Fruit fly (Drosophila melanogaster) whole organism, embryonic: ENCODE measurements around the gene CecA1.

Source experiments
- Abd-B ChIP-seq: fragments of 200-800 bp; sonication (Bioruptor generic); optimal IDR thresholded peaks from 2 replicates; lab custom pipeline; 2018; ENCODE audit warnings: missing biosample characterization, mild to moderate bottlenecking, missing genetic modification characterization, moderate library complexity
- BtbVII ChIP-seq: fragments of 200-800 bp; sonication (Bioruptor generic); optimal IDR thresholded peaks from 3 replicates; lab custom pipeline; 2017; ENCODE audit warnings: missing biosample characterization, mild to moderate bottlenecking, missing genetic modification characterization
- CG10462 ChIP-seq: fragments of 200-800 bp; sonication (Bioruptor generic); optimal IDR thresholded peaks from 2 replicates; lab custom pipeline; 2016; ENCODE audit warnings: missing biosample characterization, missing genetic modification characterization
- CG10565 ChIP-seq: fragments of 200-800 bp; sonication (Bioruptor generic); optimal IDR thresholded peaks from 3 replicates; lab custom pipeline; 2016; ENCODE audit warnings: missing biosample characterization, mild to moderate bottlenecking, missing genetic modification characterization
- CG10979 ChIP-seq: fragments of 200-800 bp; sonication (Bioruptor generic); optimal IDR thresholded peaks from 2 replicates; lab custom pipeline; 2018; ENCODE audit warnings: missing biosample characterization, mild to moderate bottlenecking, missing genetic modification characterization, moderate library complexity
- CG11398 ChIP-seq: fragments of 200-800 bp; sonication (Bioruptor generic); optimal IDR thresholded peaks from 2 replicates; lab custom pipeline; 2016; ENCODE audit warnings: missing biosample characterization, missing genetic modification characterization
- CG1233 ChIP-seq: fragments of 200-800 bp; sonication (Bioruptor generic); optimal IDR thresholded peaks from 4 replicates; lab custom pipeline; 2018; ENCODE audit warnings: missing biosample characterization, mild to moderate bottlenecking, missing genetic modification characterization
- CG12391 ChIP-seq: fragments of 200-800 bp; sonication (Bioruptor generic); optimal IDR thresholded peaks from 3 replicates; lab custom pipeline; 2018; ENCODE audit warnings: missing biosample characterization, mild to moderate bottlenecking, missing genetic modification characterization, moderate library complexity
- CG13894 ChIP-seq: fragments of 200-800 bp; sonication (Bioruptor generic); optimal IDR thresholded peaks from 3 replicates; lab custom pipeline; 2018; ENCODE audit warnings: missing biosample characterization, mild to moderate bottlenecking, missing genetic modification characterization, moderate library complexity
- CG14441 ChIP-seq: fragments of 200-800 bp; sonication (Bioruptor generic); IDR thresholded peaks from 2 replicates; pipeline ENCODE4 v1.3.6; 2022; ENCODE audit warnings: missing biosample characterization, missing genetic modification characterization
- CG14667 ChIP-seq: fragments of 200-800 bp; sonication (Bioruptor generic); IDR thresholded peaks from 2 replicates; pipeline ENCODE4 v1.3.6; 2022; ENCODE audit warnings: missing biosample characterization, missing genetic modification characterization
- CG1603 ChIP-seq: fragments of 200-800 bp; sonication (Bioruptor generic); optimal IDR thresholded peaks from 2 replicates; lab custom pipeline; 2019; ENCODE audit warnings: missing biosample characterization, mild to moderate bottlenecking, missing genetic modification characterization, moderate library complexity
- CG16815 ChIP-seq: fragments of 200-800 bp; sonication (Bioruptor generic); optimal IDR thresholded peaks from 3 replicates; lab custom pipeline; 2017; ENCODE audit warnings: missing biosample characterization, mild to moderate bottlenecking, missing genetic modification characterization
- CG18764 ChIP-seq: fragments of 200-800 bp; sonication (Bioruptor generic); optimal IDR thresholded peaks from 3 replicates; lab custom pipeline; 2016; ENCODE audit warnings: missing biosample characterization, missing genetic modification characterization
- CG2712 ChIP-seq: fragments of 200-800 bp; optimal IDR thresholded peaks from 3 replicates; lab custom pipeline; 2019; ENCODE audit warnings: missing biosample characterization, mild to moderate bottlenecking, missing genetic modification characterization, moderate library complexity
- CG30020 ChIP-seq: fragments of 200-800 bp; optimal IDR thresholded peaks from 2 replicates; lab custom pipeline; 2019; ENCODE audit warnings: missing biosample characterization, mild to moderate bottlenecking, missing genetic modification characterization, moderate library complexity
- CG42726 ChIP-seq: fragments of 200-800 bp; sonication (Bioruptor generic); IDR thresholded peaks from 2 replicates; pipeline ENCODE4 v1.3.6; 2022; ENCODE audit warnings: missing biosample characterization, missing genetic modification characterization; ENCODE audit not compliant: partially characterized antibody
- CG4424 ChIP-seq: fragments of 200-800 bp; sonication (Bioruptor generic); optimal IDR thresholded peaks from 3 replicates; lab custom pipeline; 2016; ENCODE audit warnings: missing biosample characterization, missing genetic modification characterization
- CG4617 ChIP-seq: fragments of 200-800 bp; sonication (Bioruptor generic); optimal IDR thresholded peaks from 3 replicates; lab custom pipeline; 2016; ENCODE audit warnings: missing biosample characterization, missing genetic modification characterization, borderline replicate concordance
- CG6689 ChIP-seq: fragments of 200-800 bp; sonication (Bioruptor generic); IDR thresholded peaks from 2 replicates; pipeline ENCODE4 v1.3.6; 2022; ENCODE audit warnings: missing biosample characterization, missing genetic modification characterization
- CG7928 ChIP-seq: fragments of 200-800 bp; sonication (Bioruptor generic); optimal IDR thresholded peaks from 2 replicates; lab custom pipeline; 2017; ENCODE audit warnings: missing biosample characterization, mild to moderate bottlenecking, missing genetic modification characterization
- CG8359 ChIP-seq: fragments of 200-800 bp; sonication (Bioruptor generic); optimal IDR thresholded peaks from 2 replicates; lab custom pipeline; 2017; ENCODE audit warnings: missing biosample characterization, mild to moderate bottlenecking, missing genetic modification characterization, borderline replicate concordance
- CG9437 ChIP-seq: fragments of 200-800 bp; sonication (Bioruptor generic); optimal IDR thresholded peaks from 2 replicates; lab custom pipeline; 2018; ENCODE audit warnings: missing biosample characterization, mild to moderate bottlenecking, missing genetic modification characterization
- CG9817 ChIP-seq: fragments of 200-800 bp; sonication (Bioruptor generic); optimal IDR thresholded peaks from 2 replicates; lab custom pipeline; 2018; ENCODE audit warnings: missing biosample characterization, mild to moderate bottlenecking, missing genetic modification characterization, moderate library complexity
- H2.0 ChIP-seq: fragments of 200-800 bp; sonication (Bioruptor generic); IDR thresholded peaks from 2 replicates; pipeline ENCODE4 v1.3.6; 2022; ENCODE audit warnings: missing biosample characterization, missing genetic modification characterization
- HLH54F ChIP-seq: fragments of 200-800 bp; sonication (Bioruptor generic); optimal IDR thresholded peaks from 3 replicates; lab custom pipeline; 2016; ENCODE audit warnings: missing biosample characterization, missing genetic modification characterization
- Hmx ChIP-seq: fragments of 200-800 bp; sonication (Bioruptor generic); optimal IDR thresholded peaks from 2 replicates; lab custom pipeline; 2016; ENCODE audit warnings: missing biosample characterization, missing genetic modification characterization
- Sox102F ChIP-seq: fragments of 200-800 bp; sonication (Bioruptor generic); optimal IDR thresholded peaks from 2 replicates; lab custom pipeline; 2018; ENCODE audit warnings: missing biosample characterization, mild to moderate bottlenecking, missing genetic modification characterization, moderate library complexity
- abd-A ChIP-seq: fragments of 200-800 bp; sonication (Bioruptor generic); optimal IDR thresholded peaks from 3 replicates; lab custom pipeline; 2019; ENCODE audit warnings: missing biosample characterization, mild to moderate bottlenecking, missing genetic modification characterization, moderate library complexity
- az2 ChIP-seq: fragments of 200-800 bp; sonication (Bioruptor generic); optimal IDR thresholded peaks from 3 replicates; lab custom pipeline; 2016; ENCODE audit warnings: missing biosample characterization, missing genetic modification characterization
- bcd ChIP-seq: fragments of 200-800 bp; sonication (Bioruptor generic); optimal IDR thresholded peaks from 2 replicates; lab custom pipeline; 2017; ENCODE audit warnings: missing biosample characterization, mild to moderate bottlenecking, missing genetic modification characterization
- dan ChIP-seq: fragments of 200-800 bp; sonication (Bioruptor generic); IDR thresholded peaks from 2 replicates; pipeline ENCODE4 v1.3.6; 2022; ENCODE audit warnings: missing biosample characterization, missing genetic modification characterization
- disco-r ChIP-seq: fragments of 200-800 bp; sonication (Bioruptor generic); optimal IDR thresholded peaks from 2 replicates; lab custom pipeline; 2016; ENCODE audit warnings: missing biosample characterization, missing genetic modification characterization
- gcm ChIP-seq: fragments of 200-800 bp; sonication (Bioruptor generic); optimal IDR thresholded peaks from 2 replicates; lab custom pipeline; 2019; ENCODE audit warnings: missing biosample characterization, mild to moderate bottlenecking, missing genetic modification characterization, moderate library complexity
- grn ChIP-seq: fragments of 200-800 bp; sonication (Bioruptor generic); optimal IDR thresholded peaks from 3 replicates; lab custom pipeline; 2017; ENCODE audit warnings: missing biosample characterization, missing genetic modification characterization
- kay ChIP-seq: fragments of 200-800 bp; sonication (Bioruptor generic); optimal IDR thresholded peaks from 2 replicates; lab custom pipeline; 2016; ENCODE audit warnings: missing biosample characterization, missing genetic modification characterization
- mld ChIP-seq: fragments of 200-800 bp; sonication (Bioruptor generic); IDR thresholded peaks from 3 replicates; pipeline ENCODE4 v1.3.6; 2022; ENCODE audit warnings: missing biosample characterization, missing genetic modification characterization; ENCODE audit not compliant: partially characterized antibody
- nerfin-2 ChIP-seq: fragments of 200-800 bp; sonication (Bioruptor generic); IDR thresholded peaks from 2 replicates; pipeline ENCODE4 v1.3.6; 2022; ENCODE audit warnings: missing biosample characterization, missing genetic modification characterization; ENCODE audit not compliant: partially characterized antibody
- oc ChIP-seq: fragments of 200-800 bp; sonication (Bioruptor generic); optimal IDR thresholded peaks from 2 replicates; lab custom pipeline; 2018; ENCODE audit warnings: missing biosample characterization, mild to moderate bottlenecking, missing genetic modification characterization, moderate library complexity
- p53 ChIP-seq: fragments of 200-800 bp; sonication (Bioruptor generic); optimal IDR thresholded peaks from 2 replicates; lab custom pipeline; 2016; ENCODE audit warnings: missing biosample characterization, missing genetic modification characterization
- prd ChIP-seq, 3 experiments: fragments of >200 bp in 2 of 3; fragments of 200-800 bp in 1 of 3; sonication (Bioruptor generic) in 1 of 3; optimal IDR thresholded peaks in 2 of 3; IDR thresholded peaks in 1 of 3; 2 replicates in 2 of 3; 3 replicates in 1 of 3; pipeline versions ENCODE4 v1.3.6 to Lab custom; 2017 to 2022; ENCODE audit warnings: missing biosample characterization in 1 of 3, missing genetic modification characterization in 1 of 3
- pros ChIP-seq: fragments of 200-800 bp; sonication (Bioruptor generic); optimal IDR thresholded peaks from 3 replicates; lab custom pipeline; 2019; ENCODE audit warnings: missing biosample characterization, mild to moderate bottlenecking, missing genetic modification characterization, moderate library complexity
- row ChIP-seq: fragments of 200-800 bp; sonication (Bioruptor generic); IDR thresholded peaks from 3 replicates; pipeline ENCODE4 v1.3.6; 2022; ENCODE audit warnings: missing biosample characterization, missing genetic modification characterization
- schlank ChIP-seq: fragments of 200-800 bp; sonication (Bioruptor generic); optimal IDR thresholded peaks from 2 replicates; lab custom pipeline; 2018; ENCODE audit warnings: missing biosample characterization, mild to moderate bottlenecking, missing genetic modification characterization
- sqz ChIP-seq: fragments of 200-800 bp; sonication (Bioruptor generic); optimal IDR thresholded peaks from 3 replicates; lab custom pipeline; 2018; ENCODE audit warnings: missing biosample characterization, mild to moderate bottlenecking, missing genetic modification characterization
- stc ChIP-seq: fragments of 200-800 bp; sonication (Bioruptor generic); IDR thresholded peaks from 2 replicates; pipeline ENCODE4 v1.3.6; 2022; ENCODE audit warnings: missing biosample characterization, missing genetic modification characterization
- zen ChIP-seq: fragments of 200-800 bp; sonication (Bioruptor generic); optimal IDR thresholded peaks from 3 replicates; lab custom pipeline; 2018; ENCODE audit warnings: missing biosample characterization, mild to moderate bottlenecking, missing genetic modification characterization, moderate library complexity
- zfh1 ChIP-seq: fragments of 200-800 bp; sonication (Bioruptor generic); IDR thresholded peaks from 3 replicates; pipeline ENCODE4 v1.3.6; 2022; ENCODE audit warnings: missing biosample characterization, missing genetic modification characterization

The CecA1 gene

DNA sequence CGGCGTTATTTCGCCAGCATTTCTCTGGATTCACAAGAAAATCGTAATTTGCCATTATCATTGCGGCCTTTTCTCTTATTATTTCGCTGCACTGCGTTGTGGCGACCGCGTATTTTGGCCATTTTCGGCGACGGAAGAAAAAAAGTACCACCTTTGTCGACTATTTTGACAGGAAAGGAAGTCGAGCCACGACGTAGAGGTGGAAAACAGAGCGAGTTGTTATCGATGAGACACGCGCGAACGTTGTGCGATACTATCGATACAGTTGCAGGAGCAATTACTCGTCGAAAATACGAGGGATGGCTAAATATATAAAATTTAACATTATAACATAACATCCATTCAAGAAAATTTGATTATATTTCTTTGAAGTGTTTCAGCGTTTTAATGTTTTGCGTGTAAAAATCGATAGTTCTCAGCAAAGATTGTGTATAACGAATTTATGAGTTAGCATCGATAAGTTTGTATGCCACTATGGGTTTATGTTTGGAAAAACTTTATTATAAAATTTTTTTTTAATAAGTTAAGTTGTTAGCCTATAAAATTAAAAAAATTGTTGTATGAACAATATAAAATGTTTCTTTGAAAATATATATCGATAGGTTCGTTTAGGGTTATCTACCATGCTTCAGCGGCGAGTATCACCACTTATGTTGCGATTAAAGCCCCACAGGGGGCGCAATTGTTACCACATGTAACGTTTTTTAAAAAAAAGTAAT lies 1.7 kb upstream of the CecA1 start, which contains the start of gene RpS7:
TSS of gene RpS7 (minus strand) at position 255 of the 719 bp plus-strand sequence.
- TF ChIP-seq BtbVII (GFP tag; lab: Kevin White, UChicago): peak; percentile 84
- peak; percentile 78 for TF ChIP-seq CG4424 (GFP tag; lab: Kevin White, UChicago)
- no peak for TF ChIP-seq CG14667 (GFP tag; lab: Robert Waterston, UW)
- peak; percentile 73 for TF ChIP-seq CG1603
- peak; percentile 72 for TF ChIP-seq CG13894
- no peak for TF ChIP-seq Abd-B (GFP tag; lab: Kevin White, UChicago)
- TF ChIP-seq CG18764 (GFP tag; lab: Kevin White, UChicago): peak; percentile 28
- no peak for TF ChIP-seq zen (tag; lab: Kevin White, UChicago)
- peak; percentile 57 for TF ChIP-seq CG14441 (GFP tag; lab: Robert Waterston, UW)
- peak; percentile 80 for TF ChIP-seq CG1233 (GFP tag; lab: Kevin White, UChicago)
- no peak for TF ChIP-seq CG16815
- TF ChIP-seq mld (GFP tag; lab: Robert Waterston, UW): peak; percentile 89
- peak; percentile 95 for TF ChIP-seq nerfin-2 (GFP tag; lab: Robert Waterston, UW)
- TF ChIP-seq CG10462 (GFP tag; lab: Kevin White, UChicago): peak; percentile 15
- TF ChIP-seq HLH54F (GFP tag; lab: Kevin White, UChicago): peak; percentile 5
- no peak for TF ChIP-seq kay (GFP tag; lab: Kevin White, UChicago)
- peak; percentile 76 for TF ChIP-seq stc
- peak; percentile 56 for TF ChIP-seq CG9817 (tag; lab: Kevin White, UChicago)
- no peak for TF ChIP-seq CG10565 (GFP tag; lab: Kevin White, UChicago)
- TF ChIP-seq CG11398 (GFP tag; lab: Kevin White, UChicago): peak; percentile 41
- peak; percentile 39 for TF ChIP-seq CG10979 (tag; lab: Kevin White, UChicago)
- TF ChIP-seq prd (optimal IDR thresholded peaks at IDR 0.05; lab: Kevin White, UChicago): no peak
- peak; percentile 44; the same call in 1 of the 3 replicates for TF ChIP-seq prd (GFP tag; IDR thresholded peaks at IDR 0.05; lab: Robert Waterston, UW)
- TF ChIP-seq oc (tag; lab: Kevin White, UChicago): peak; percentile 32
- TF ChIP-seq zfh1 (GFP tag; lab: Robert Waterston, UW): peak; percentile 88
- peak; percentile 72 for TF ChIP-seq CG12391 (tag; lab: Kevin White, UChicago)
- TF ChIP-seq gcm (GFP tag; lab: Kevin White, UChicago): peak; percentile 74
- peak; percentile 26 for TF ChIP-seq az2 (GFP tag; lab: Kevin White, UChicago)
- TF ChIP-seq pros (GFP tag; lab: Kevin White, UChicago): peak; percentile 33
- peak; percentile 78 for TF ChIP-seq H2.0 (GFP tag; lab: Robert Waterston, UW)
- peak; percentile 78 for TF ChIP-seq schlank
- TF ChIP-seq CG4617: peak; percentile 2
- TF ChIP-seq CG30020 (tag; lab: Kevin White, UChicago): peak; percentile 47
- peak; percentile 20 for TF ChIP-seq Sox102F
- peak; percentile 30 for TF ChIP-seq disco-r (GFP tag; lab: Kevin White, UChicago)
- TF ChIP-seq abd-A (tag; lab: Kevin White, UChicago): no peak
- TF ChIP-seq CG8359 (GFP tag; lab: Kevin White, UChicago): peak; percentile 60
- TF ChIP-seq CG9437: peak; percentile 79
- TF ChIP-seq CG7928 (GFP tag; lab: Kevin White, UChicago): no peak
- peak; percentile 69 for TF ChIP-seq CG6689 (GFP tag; lab: Robert Waterston, UW)
- TF ChIP-seq Hmx (GFP tag; lab: Kevin White, UChicago): no peak
- TF ChIP-seq CG42726 (GFP tag; lab: Robert Waterston, UW): peak; percentile 91
- no peak for TF ChIP-seq dan (GFP tag; lab: Robert Waterston, UW)
- peak; percentile 61 for TF ChIP-seq row
- peak; percentile 69 for TF ChIP-seq CG2712 (tag; lab: Kevin White, UChicago)
- peak; percentile 71 for TF ChIP-seq sqz (GFP tag; lab: Kevin White, UChicago)
- TF ChIP-seq p53 (GFP tag; lab: Kevin White, UChicago): no peak
- peak; percentile 5 for TF ChIP-seq grn (GFP tag; lab: Kevin White, UChicago)
- TF ChIP-seq bcd (GFP tag; lab: Kevin White, UChicago): peak; percentile 87
